Worm (Caenorhabditis elegans) whole organism, L2 larva: Measurements from ENCODE around the gene srj-15.

Source experiments
- C34F6.9 ChIP-seq: fragments of 150-350 bp; optimal IDR thresholded peaks from 2 replicates; lab custom pipeline; 2014; ENCODE audit warnings: missing biosample characterization, missing genetic modification characterization
- F13H6.1 ChIP-seq: sonication (generic microtip); optimal IDR thresholded peaks from 2 replicates; lab custom pipeline; 2016; ENCODE audit warnings: missing genetic modification characterization, missing compliant biosample characterization
- R02D3.7 ChIP-seq: fragments of 150-350 bp; optimal IDR thresholded peaks from 2 replicates; lab custom pipeline; 2014; ENCODE audit warnings: missing biosample characterization, missing genetic modification characterization
- Y55F3AM.14 ChIP-seq: fragments of 200-800 bp; sonication (Bioruptor generic); optimal IDR thresholded peaks from 2 replicates; lab custom pipeline; 2018; ENCODE audit warnings: mild to moderate bottlenecking, missing genetic modification characterization, missing compliant biosample characterization
- alr-1 ChIP-seq: fragments of 150-350 bp; optimal IDR thresholded peaks from 2 replicates; lab custom pipeline; 2014; ENCODE audit warnings: missing biosample characterization, missing genetic modification characterization
- aly-2 ChIP-seq: fragments of 150-350 bp; optimal IDR thresholded peaks from 2 replicates; lab custom pipeline; 2014; ENCODE audit warnings: missing biosample characterization, missing genetic modification characterization
- ama-1 ChIP-seq: fragments of 150-350 bp; optimal IDR thresholded peaks from 2 replicates; lab custom pipeline; 2018; ENCODE audit warnings: inconsistent platforms
- blmp-1 ChIP-seq: sonication (generic microtip); optimal IDR thresholded peaks from 2 replicates; lab custom pipeline; 2017; ENCODE audit warnings: missing genetic modification characterization, mild to moderate bottlenecking, missing compliant biosample characterization, antibody characterized with exemption, moderate library complexity; ENCODE audit not compliant: insufficient read depth
- ceh-82 ChIP-seq: fragments of 150-350 bp; optimal IDR thresholded peaks from 2 replicates; lab custom pipeline; 2014; ENCODE audit warnings: missing biosample characterization, missing genetic modification characterization
- crh-2 ChIP-seq: sonication (generic microtip); optimal IDR thresholded peaks from 2 replicates; lab custom pipeline; 2017; ENCODE audit warnings: missing biosample characterization, missing genetic modification characterization
- dmd-4 ChIP-seq: sonication (generic microtip); optimal IDR thresholded peaks from 2 replicates; lab custom pipeline; 2017; ENCODE audit warnings: missing biosample characterization, missing genetic modification characterization
- egl-27 ChIP-seq: sonication (generic microtip); optimal IDR thresholded peaks from 3 replicates; lab custom pipeline; 2017; ENCODE audit warnings: missing biosample characterization, missing genetic modification reagents, missing genetic modification characterization
- elt-1 ChIP-seq: fragments of 150-350 bp; optimal IDR thresholded peaks from 2 replicates; lab custom pipeline; 2014; ENCODE audit warnings: missing biosample characterization, missing genetic modification characterization
- elt-3 ChIP-seq: sonication (generic microtip); optimal IDR thresholded peaks from 2 replicates; lab custom pipeline; 2017; ENCODE audit warnings: missing biosample characterization, missing genetic modification characterization
- fos-1 ChIP-seq: fragments of 150-350 bp; optimal IDR thresholded peaks from 2 replicates; lab custom pipeline; 2014; ENCODE audit warnings: missing biosample characterization, missing genetic modification characterization
- gmeb-1 ChIP-seq: fragments of 150-350 bp; optimal IDR thresholded peaks from 2 replicates; lab custom pipeline; 2014; ENCODE audit warnings: missing biosample characterization, missing genetic modification characterization
- lin-13 ChIP-seq: fragments of 150-350 bp; optimal IDR thresholded peaks from 2 replicates; lab custom pipeline; 2014; ENCODE audit warnings: missing biosample characterization, missing genetic modification reagents, missing genetic modification characterization
- lsy-2 ChIP-seq, 2 experiments: fragments of 150-350 bp in 1 of 2; sonication (generic microtip) in 1 of 2; optimal IDR thresholded peaks; 2 replicates each; lab custom pipeline; 2014 to 2017; ENCODE audit warnings: missing biosample characterization in 2 of 2, missing genetic modification characterization in 2 of 2
- mbf-1 ChIP-seq: sonication (generic microtip); optimal IDR thresholded peaks from 2 replicates; lab custom pipeline; 2017; ENCODE audit warnings: missing biosample characterization, missing genetic modification characterization
- mdl-1 ChIP-seq, 2 experiments: fragments of 150-350 bp in 1 of 2; sonication (generic microtip) in 1 of 2; optimal IDR thresholded peaks; 2 replicates each; lab custom pipeline; 2017; ENCODE audit warnings: missing biosample characterization in 2 of 2, missing genetic modification characterization in 2 of 2
- nhr-10 ChIP-seq: sonication (generic microtip); optimal IDR thresholded peaks from 2 replicates; lab custom pipeline; 2017; ENCODE audit warnings: missing biosample characterization, missing genetic modification characterization
- nhr-12 ChIP-seq: fragments of 150-350 bp; optimal IDR thresholded peaks from 2 replicates; lab custom pipeline; 2014; ENCODE audit warnings: missing biosample characterization, missing genetic modification characterization
- nhr-129 ChIP-seq: fragments of 150-350 bp; optimal IDR thresholded peaks from 2 replicates; lab custom pipeline; 2014; ENCODE audit warnings: missing biosample characterization, missing genetic modification characterization
- nhr-21 ChIP-seq: fragments of 150-350 bp; optimal IDR thresholded peaks from 2 replicates; lab custom pipeline; 2014; ENCODE audit warnings: missing biosample characterization, missing genetic modification characterization
- nhr-237 ChIP-seq: fragments of 150-350 bp; optimal IDR thresholded peaks from 2 replicates; lab custom pipeline; 2014; ENCODE audit warnings: missing biosample characterization, missing genetic modification characterization
- nhr-25 ChIP-seq: fragments of 150-350 bp; sonication (generic microtip); optimal IDR thresholded peaks from 3 replicates; lab custom pipeline; 2014; ENCODE audit warnings: missing biosample characterization, missing genetic modification characterization
- nhr-77 ChIP-seq: fragments of 150-350 bp; optimal IDR thresholded peaks from 2 replicates; lab custom pipeline; 2014; ENCODE audit warnings: missing biosample characterization, missing genetic modification characterization
- peb-1 ChIP-seq: fragments of 150-350 bp; optimal IDR thresholded peaks from 2 replicates; lab custom pipeline; 2014; ENCODE audit warnings: missing biosample characterization, missing genetic modification characterization
- sem-4 ChIP-seq: fragments of 150-350 bp; optimal IDR thresholded peaks from 2 replicates; lab custom pipeline; 2014; ENCODE audit warnings: missing biosample characterization, missing genetic modification reagents, missing genetic modification characterization
- skn-1 ChIP-seq: sonication (generic microtip); optimal IDR thresholded peaks from 2 replicates; lab custom pipeline; 2017; ENCODE audit warnings: missing biosample characterization, missing genetic modification characterization
- sma-3 ChIP-seq: sonication (generic microtip); optimal IDR thresholded peaks from 2 replicates; lab custom pipeline; 2016; ENCODE audit warnings: missing genetic modification reagents, missing genetic modification characterization, missing compliant biosample characterization
- sma-9 ChIP-seq, 2 experiments: fragments of 150-350 bp in 1 of 2; sonication (generic microtip) in 1 of 2; optimal IDR thresholded peaks; 2 replicates each; lab custom pipeline; 2014 to 2016; ENCODE audit warnings: missing genetic modification characterization in 2 of 2, mild to moderate bottlenecking in 1 of 2, missing biosample characterization in 1 of 2, missing compliant biosample characterization in 1 of 2, missing genetic modification reagents in 1 of 2, moderate library complexity in 1 of 2
- unc-39 ChIP-seq: fragments of 150-350 bp; optimal IDR thresholded peaks from 2 replicates; lab custom pipeline; 2014; ENCODE audit warnings: missing biosample characterization, missing genetic modification characterization
- unc-55 ChIP-seq: fragments of 150-350 bp; sonication (generic microtip); optimal IDR thresholded peaks from 3 replicates; lab custom pipeline; 2014; ENCODE audit warnings: missing biosample characterization, missing genetic modification reagents, missing genetic modification characterization
- unc-62 ChIP-seq: fragments of 150-350 bp; optimal IDR thresholded peaks from 2 replicates; lab custom pipeline; 2014; ENCODE audit warnings: missing biosample characterization, missing genetic modification reagents, missing genetic modification characterization
- ztf-1 ChIP-seq: fragments of 200-800 bp; sonication (Bioruptor generic); conservative IDR thresholded peaks from 2 replicates; pipeline ENCODE4 v1.3.6; 2022; ENCODE audit warnings: missing genetic modification characterization, missing compliant biosample characterization
- ztf-11 ChIP-seq: sonication (generic microtip); optimal IDR thresholded peaks from 2 replicates; lab custom pipeline; 2017; ENCODE audit warnings: missing biosample characterization, missing genetic modification characterization

Gene srj-15

DNA sequence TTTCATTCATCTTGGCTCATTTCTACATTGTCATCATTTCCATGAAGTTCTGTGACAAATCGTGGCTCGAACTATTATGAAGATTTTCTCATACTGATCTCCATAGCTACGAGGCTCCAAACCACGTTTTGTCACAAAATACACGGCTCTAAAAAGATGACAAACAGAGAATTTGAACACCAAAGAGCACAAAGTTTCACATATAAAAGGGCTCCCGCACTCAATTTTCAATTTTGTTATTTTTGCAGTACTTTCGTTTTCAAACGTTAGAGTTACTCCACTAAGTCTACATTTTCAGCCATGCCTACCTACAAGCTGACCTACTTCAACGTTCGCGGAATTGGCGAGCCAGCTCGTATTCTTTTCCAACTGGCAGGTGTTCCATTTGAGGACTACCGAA is 43.4 kb downstream of the srj-15 start, which contains the start of gene gst-37:
Gene gst-37 (plus strand): TSS at position 301 of the 400 bp plus-strand sequence.
- TF ChIP-seq ama-1 (lab: Kevin White, UChicago), result no peak
- TF ChIP-seq elt-3 (tag; lab: Kevin White, UChicago), result no peak
- TF ChIP-seq egl-27 (tag; lab: Kevin White, UChicago), result no peak
- TF ChIP-seq skn-1 (tag; lab: Kevin White, UChicago), result no peak
- no peak for TF ChIP-seq elt-1 (tag; lab: Kevin White, UChicago)
- TF ChIP-seq sem-4 (tag; lab: Kevin White, UChicago), result no peak
- no peak for TF ChIP-seq unc-55
- TF ChIP-seq unc-62, result no peak
- no peak for TF ChIP-seq peb-1
- no peak for TF ChIP-seq ztf-1 (GFP tag; lab: Robert Waterston, UW)

- TF ChIP-seq nhr-129 (tag; lab: Kevin White, UChicago) (no peak), unc-39 (tag; lab: Kevin White, UChicago) (no peak), mdl-1 (tag; optimal IDR thresholded peaks at IDR 0.05; lab: Kevin White, UChicago) (no peak), alr-1 (tag; lab: Kevin White, UChicago) (no peak), ztf-1 (GFP tag; lab: Robert Waterston, UW) (no peak), dmd-4 (tag; lab: Kevin White, UChicago) (no peak), nhr-21 (tag; lab: Kevin White, UChicago) (no peak), unc-55 (no peak), nhr-25 (tag; lab: Kevin White, UChicago) (no peak), gmeb-1 (tag; lab: Kevin White, UChicago) (no peak), R02D3.7 (no peak)
- TF ChIP-seq, all 48 proteins: peak for 0
Measured at ce11 chrV:1920105-1920504, 44.6 kb downstream of the srj-15 start, which contains the start of gene Y32G9A.12. Y32G9A.12 (minus strand) TSS chrV:1920205.

ce11 chrV:1918030-1918559 is 46.6 kb downstream of the srj-15 start, which contains the start of gene Y32G9A.2:
Y32G9A.2 (plus strand) TSS chrV:1918509.
- TF ChIP-seq mdl-1 (tag; optimal IDR thresholded peaks at IDR 0.05; lab: Kevin White, UChicago), result no peak
- no peak for TF ChIP-seq ztf-1 (GFP tag; lab: Robert Waterston, UW)
- TF ChIP-seq Y55F3AM.14 (GFP tag; lab: Kevin White, UChicago), result no peak
- peak; percentile 50 for TF ChIP-seq nhr-129 (tag; lab: Kevin White, UChicago)
- TF ChIP-seq ztf-11, result no peak
- TF ChIP-seq R02D3.7, result no peak
- TF ChIP-seq alr-1 (tag; lab: Kevin White, UChicago), result no peak
- TF ChIP-seq blmp-1 (tag; lab: Kevin White, UChicago), result no peak
- TF ChIP-seq gmeb-1 (tag; lab: Kevin White, UChicago), result peak; percentile 41
- peak; percentile 62 for TF ChIP-seq unc-55
- no peak for TF ChIP-seq aly-2
- no peak for TF ChIP-seq nhr-237 (tag; lab: Kevin White, UChicago)
- no peak for TF ChIP-seq nhr-77 (tag; lab: Kevin White, UChicago)
- no peak for TF ChIP-seq dmd-4 (tag; lab: Kevin White, UChicago)
- TF ChIP-seq crh-2 (tag; lab: Kevin White, UChicago), result no peak
- peak; percentile 67 for TF ChIP-seq C34F6.9 (tag; lab: Kevin White, UChicago)
- TF ChIP-seq fos-1 (tag; lab: Kevin White, UChicago), result no peak
- no peak for TF ChIP-seq sma-3 (GFP tag; lab: Kevin White, UChicago)
- TF ChIP-seq peb-1, result no peak
- no peak for TF ChIP-seq nhr-10 (tag; lab: Kevin White, UChicago)
- TF ChIP-seq F13H6.1, result no peak
- no peak for TF ChIP-seq sma-9 (GFP tag; optimal IDR thresholded peaks at IDR 0.05; lab: Kevin White, UChicago)
- TF ChIP-seq sma-9 (tag; optimal IDR thresholded peaks at IDR 0.05; lab: Kevin White, UChicago), result no peak
- no peak for TF ChIP-seq ceh-82 (tag; lab: Kevin White, UChicago)
- peak; percentile 34 for TF ChIP-seq lin-13
- TF ChIP-seq nhr-21 (tag; lab: Kevin White, UChicago), result no peak
- TF ChIP-seq mbf-1 (tag; lab: Kevin White, UChicago), result no peak
- no peak for TF ChIP-seq lsy-2 (tag; optimal IDR thresholded peaks at IDR 0.05; lab: Kevin White, UChicago)
- TF ChIP-seq elt-3 (tag; lab: Kevin White, UChicago), result no peak
- no peak for TF ChIP-seq nhr-12 (tag; lab: Kevin White, UChicago)
- TF ChIP-seq ama-1 (lab: Kevin White, UChicago), result no peak
- no peak for TF ChIP-seq sem-4 (tag; lab: Kevin White, UChicago)
